Worm (Caenorhabditis elegans) whole organism, early embryonic: ENCODE data around the gene nlp-35.

ENCODE experiments used
- B0310.2 ChIP-seq: sonication (generic microtip); optimal IDR thresholded peaks from 2 replicates; lab custom pipeline; 2016; ENCODE audit warnings: mild to moderate bottlenecking, missing genetic modification characterization, missing compliant biosample characterization
- F13C5.2 ChIP-seq: sonication (generic microtip); optimal IDR thresholded peaks from 2 replicates; lab custom pipeline; 2017; ENCODE audit warnings: mild to moderate bottlenecking, missing genetic modification characterization, inconsistent platforms, missing compliant biosample characterization
- aly-1 ChIP-seq: sonication (generic microtip); optimal IDR thresholded peaks from 2 replicates; lab custom pipeline; 2016; ENCODE audit warnings: missing genetic modification characterization, missing compliant biosample characterization
- ama-1 ChIP-seq: fragments of 150-350 bp; optimal IDR thresholded peaks from 2 replicates; lab custom pipeline; 2014
- ceh-13 ChIP-seq: fragments of 200-800 bp; sonication (Bioruptor generic); optimal IDR thresholded peaks from 2 replicates; lab custom pipeline; 2018; ENCODE audit warnings: mild to moderate bottlenecking, missing genetic modification characterization, missing compliant biosample characterization
- ceh-36 ChIP-seq: sonication (generic microtip); optimal IDR thresholded peaks from 2 replicates; lab custom pipeline; 2016; ENCODE audit warnings: missing genetic modification characterization, inconsistent platforms, missing compliant biosample characterization
- ets-7 ChIP-seq: sonication (generic microtip); optimal IDR thresholded peaks from 2 replicates; lab custom pipeline; 2016; ENCODE audit warnings: missing genotype, missing genetic modification characterization, missing compliant biosample characterization
- flt-1 ChIP-seq: fragments of 200-800 bp; sonication (Bioruptor generic); IDR thresholded peaks from 2 replicates; pipeline ENCODE4 v1.3.6; 2022; ENCODE audit warnings: missing genetic modification characterization, missing compliant biosample characterization
- hmbx-1 ChIP-seq: sonication (generic microtip); optimal IDR thresholded peaks from 2 replicates; lab custom pipeline; 2016; ENCODE audit warnings: mild to moderate bottlenecking, missing genetic modification characterization, missing compliant biosample characterization
- hmg-4 ChIP-seq: fragments of 200-800 bp; sonication (Bioruptor generic); optimal IDR thresholded peaks from 2 replicates; lab custom pipeline; 2018; ENCODE audit warnings: mild to moderate bottlenecking, missing genetic modification characterization, missing compliant biosample characterization
- hnd-1 ChIP-seq: sonication (generic microtip); optimal IDR thresholded peaks from 2 replicates; lab custom pipeline; 2016; ENCODE audit warnings: missing genetic modification characterization, missing compliant biosample characterization
- pes-1 ChIP-seq: fragments of 200-800 bp; sonication (Bioruptor generic); IDR thresholded peaks from 2 replicates; pipeline ENCODE4 v1.3.6; 2022; ENCODE audit warnings: missing genetic modification reagents, missing genetic modification characterization, missing compliant biosample characterization
- scrt-1 ChIP-seq: fragments of 200-800 bp; sonication (Bioruptor generic); IDR thresholded peaks from 2 replicates; pipeline ENCODE4 v1.3.6; 2022; ENCODE audit warnings: missing genetic modification characterization, missing compliant biosample characterization
- sea-1 ChIP-seq: fragments of 200-800 bp; sonication (Bioruptor generic); conservative IDR thresholded peaks from 2 replicates; pipeline ENCODE4 v1.3.6; 2022; ENCODE audit warnings: missing genetic modification characterization, missing compliant biosample characterization
- tbx-11 ChIP-seq: fragments of 200-800 bp; sonication (Bioruptor generic); IDR thresholded peaks from 2 replicates; pipeline ENCODE4 v1.3.6; 2022; ENCODE audit warnings: missing genetic modification characterization, missing compliant biosample characterization
- tbx-37 ChIP-seq: fragments of 200-800 bp; sonication (Bioruptor generic); conservative IDR thresholded peaks from 2 replicates; pipeline ENCODE4 v1.3.6; 2022; ENCODE audit warnings: missing genetic modification reagents, missing genetic modification characterization, missing compliant biosample characterization
- tra-4 ChIP-seq: sonication (generic microtip); optimal IDR thresholded peaks from 2 replicates; lab custom pipeline; 2017; ENCODE audit warnings: missing genetic modification characterization, missing compliant biosample characterization

Gene nlp-35

DNA sequence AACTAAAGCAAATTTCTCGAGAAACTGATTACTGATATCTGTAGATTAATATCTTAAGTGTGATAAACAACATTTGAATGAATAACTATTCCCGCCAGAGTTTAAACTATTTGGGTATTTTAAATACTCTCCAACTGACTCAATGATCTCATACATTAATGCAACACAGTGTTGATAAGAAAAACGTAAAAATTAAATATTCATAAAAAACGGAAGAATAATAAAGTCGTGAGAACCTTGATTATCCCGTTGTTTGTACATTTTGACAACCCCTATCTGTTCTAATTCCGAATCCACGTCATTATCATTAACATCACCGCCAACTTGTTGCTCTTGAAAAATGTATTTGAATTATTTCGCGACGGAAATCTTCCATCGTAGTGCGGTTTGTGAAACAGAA, 10.9 kb upstream of the nlp-35 start, which contains the start of gene elo-7:
elo-7 (plus strand) TSS at position 301 of the 400 bp plus-strand sequence.
- TF ChIP-seq flt-1 (GFP tag; lab: Robert Waterston, UW), result no peak
- no peak for TF ChIP-seq aly-1
- TF ChIP-seq tbx-37, result no peak
- TF ChIP-seq pes-1 (GFP tag; lab: Robert Waterston, UW), result no peak
- TF ChIP-seq hmg-4 (GFP tag; lab: Kevin White, UChicago), result no peak
- TF ChIP-seq tbx-11 (GFP tag; lab: Robert Waterston, UW), result no peak
- TF ChIP-seq ama-1, result no peak
- TF ChIP-seq tra-4, result no peak
- no peak for TF ChIP-seq ceh-36 (tag; lab: Kevin White, UChicago)
- no peak for TF ChIP-seq hmbx-1 (tag; lab: Kevin White, UChicago)
- no peak for TF ChIP-seq scrt-1 (GFP tag; lab: Robert Waterston, UW)
- no peak for TF ChIP-seq ets-7
- no peak for TF ChIP-seq F13C5.2 (tag; lab: Kevin White, UChicago)
- TF ChIP-seq ceh-13 (GFP tag; lab: Kevin White, UChicago), result no peak
- TF ChIP-seq B0310.2 (tag; lab: Kevin White, UChicago), result no peak
- TF ChIP-seq sea-1 (GFP tag; lab: Robert Waterston, UW), result no peak
- TF ChIP-seq hnd-1 (tag; lab: Kevin White, UChicago), result no peak

DNA sequence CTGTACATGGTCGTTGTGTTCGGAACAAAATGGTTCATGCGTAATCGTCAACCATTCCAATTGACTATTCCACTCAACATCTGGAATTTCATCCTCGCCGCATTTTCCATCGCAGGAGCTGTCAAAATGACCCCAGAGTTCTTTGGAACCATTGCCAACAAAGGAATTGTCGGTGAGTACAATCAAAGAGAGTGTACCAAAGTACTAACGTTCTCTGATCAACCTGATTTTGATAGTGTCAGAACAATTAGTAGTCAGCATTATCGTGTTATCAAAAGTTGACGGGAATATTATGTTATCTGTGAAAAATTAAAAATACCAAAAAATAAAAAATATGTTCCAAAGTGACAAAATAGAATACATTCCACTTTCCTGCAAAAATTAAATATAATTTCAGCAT, 8.3 kb upstream of the nlp-35 start:
- no peak for TF ChIP-seq tra-4
- TF ChIP-seq F13C5.2 (tag; lab: Kevin White, UChicago), result no peak
- TF ChIP-seq sea-1 (GFP tag; lab: Robert Waterston, UW), result no peak
- TF ChIP-seq B0310.2 (tag; lab: Kevin White, UChicago), result no peak
- TF ChIP-seq flt-1 (GFP tag; lab: Robert Waterston, UW), result no peak
- TF ChIP-seq tbx-11 (GFP tag; lab: Robert Waterston, UW), result no peak
- TF ChIP-seq scrt-1 (GFP tag; lab: Robert Waterston, UW), result no peak
- no peak for TF ChIP-seq pes-1 (GFP tag; lab: Robert Waterston, UW)
- TF ChIP-seq ceh-13 (GFP tag; lab: Kevin White, UChicago), result no peak
- TF ChIP-seq ama-1, result no peak
- TF ChIP-seq hnd-1 (tag; lab: Kevin White, UChicago), result no peak
- TF ChIP-seq hmbx-1 (tag; lab: Kevin White, UChicago), result no peak
- TF ChIP-seq hmg-4 (GFP tag; lab: Kevin White, UChicago), result no peak
- no peak for TF ChIP-seq ceh-36 (tag; lab: Kevin White, UChicago)
- TF ChIP-seq tbx-37, result no peak
- TF ChIP-seq aly-1, result no peak
- TF ChIP-seq ets-7, result no peak

DNA sequence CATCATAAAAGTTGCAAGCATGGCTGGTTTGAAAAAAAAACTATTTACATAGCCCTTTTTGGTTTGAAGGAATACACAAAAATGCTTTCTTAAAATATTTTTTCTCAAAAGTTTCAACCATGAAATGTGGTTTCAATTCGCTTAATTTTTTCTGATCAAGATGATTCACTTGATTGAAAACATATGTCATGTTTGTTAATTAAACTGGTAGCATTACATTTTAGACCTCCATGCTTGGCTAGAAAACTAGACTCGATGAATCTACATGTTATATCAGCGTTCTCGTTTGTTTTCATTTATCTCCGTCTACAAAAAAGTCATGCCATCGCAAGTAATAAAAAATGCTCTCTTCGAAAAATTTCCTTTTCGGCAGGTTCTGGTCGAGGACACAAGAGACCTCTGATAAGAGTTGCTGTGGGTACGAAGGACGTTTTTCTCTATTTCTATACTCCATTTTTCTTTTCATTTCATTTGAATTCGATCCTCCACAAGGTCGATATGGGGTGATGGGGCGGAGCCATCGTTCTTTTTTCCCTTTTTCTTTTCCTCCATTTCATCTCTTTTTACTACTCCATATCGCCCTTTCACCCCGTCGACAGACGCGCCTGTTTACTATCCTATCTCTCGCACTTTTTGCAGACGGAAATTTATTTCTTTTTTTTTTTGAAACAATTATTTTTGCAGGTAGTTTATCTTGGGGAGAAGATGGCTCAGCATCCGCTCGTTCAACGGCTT, 7.1 kb upstream of the nlp-35 start, which contains the start of gene elo-1:
elo-1 (plus strand) TSS at position 685 of the 735 bp plus-strand sequence.
- TF ChIP-seq scrt-1 (GFP tag; lab: Robert Waterston, UW) (no peak), flt-1 (GFP tag; lab: Robert Waterston, UW) (no peak), ceh-36 (tag; lab: Kevin White, UChicago) (no peak)

DNA sequence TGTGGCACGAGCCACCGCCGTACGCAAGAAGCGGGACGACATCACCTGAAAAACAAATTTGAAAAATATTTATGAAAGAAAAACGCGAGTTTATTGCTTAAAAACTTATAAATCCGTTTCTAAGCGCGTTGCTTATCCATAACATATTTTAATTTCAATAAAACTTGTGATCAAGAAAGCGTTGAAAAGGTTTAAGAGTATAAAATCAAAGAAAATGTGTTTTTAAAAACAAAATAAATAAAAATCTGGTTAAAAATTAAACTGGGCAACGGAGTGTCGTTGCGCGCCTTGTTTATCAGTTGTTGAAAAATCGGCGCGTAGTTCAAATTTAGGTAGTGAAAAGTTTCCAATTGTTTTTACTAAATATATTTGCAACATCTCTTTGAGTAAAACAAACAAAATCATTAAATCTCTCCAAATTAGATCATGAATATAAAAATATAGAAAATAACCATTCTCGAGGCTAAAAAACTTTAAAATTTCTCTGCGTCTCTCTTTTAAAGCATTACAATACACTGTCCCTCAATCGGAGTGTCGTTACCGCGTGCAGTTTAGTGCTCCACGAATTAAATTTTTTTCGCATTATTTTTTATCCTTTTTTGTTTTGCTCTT, 6.2 kb upstream of the nlp-35 start, which contains the start of gene ndua-5:
ndua-5 (minus strand) TSS at position 51 of the 612 bp plus-strand sequence.
- TF ChIP-seq aly-1 (no peak), F13C5.2 (tag; lab: Kevin White, UChicago) (peak; percentile 11)

DNA sequence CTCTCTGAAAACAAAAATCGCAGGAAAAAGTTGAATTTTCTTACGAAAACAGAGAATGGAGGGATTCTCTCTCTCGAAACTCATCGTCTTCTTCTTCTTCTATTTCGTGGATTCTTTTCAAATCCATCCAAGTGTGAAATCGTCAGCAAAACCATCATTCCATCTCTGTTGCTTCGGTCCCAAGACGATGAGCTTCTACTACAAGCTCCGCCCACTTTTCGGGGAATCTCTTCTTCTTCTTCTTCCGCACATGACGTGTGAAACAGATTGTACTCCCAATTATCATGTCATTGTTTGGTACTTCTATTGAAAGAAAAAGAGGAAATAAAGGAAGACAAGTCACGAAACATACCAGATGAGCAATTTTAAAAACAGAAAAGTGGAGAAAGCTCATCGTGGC, 4.4 kb upstream of the nlp-35 start:
- TF ChIP-seq tbx-11 (GFP tag; lab: Robert Waterston, UW), result no peak

DNA sequence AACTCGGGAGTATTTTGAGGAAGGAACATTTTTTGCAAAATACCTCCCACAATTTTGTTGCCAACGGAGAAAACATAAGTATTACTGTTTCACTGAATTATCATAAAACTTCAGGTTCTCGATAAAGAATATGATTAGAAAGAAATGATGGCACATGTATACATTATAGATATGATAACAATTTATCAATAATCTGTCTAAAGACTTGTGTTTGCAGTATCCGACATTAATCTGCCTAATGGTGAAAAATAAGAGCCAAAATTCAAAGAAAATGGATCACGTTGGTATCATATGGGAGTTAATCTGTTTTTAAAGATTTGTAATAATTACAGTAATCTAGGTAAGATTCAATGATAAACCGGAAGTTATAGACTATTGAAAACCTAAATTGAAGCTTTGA, 1.9 kb upstream of the nlp-35 start:
- no peak for TF ChIP-seq ceh-36 (tag; lab: Kevin White, UChicago)
- no peak for TF ChIP-seq ets-7
- TF ChIP-seq F13C5.2 (tag; lab: Kevin White, UChicago), result no peak
- no peak for TF ChIP-seq tbx-11 (GFP tag; lab: Robert Waterston, UW)
- no peak for TF ChIP-seq hnd-1 (tag; lab: Kevin White, UChicago)
- TF ChIP-seq aly-1, result no peak
- no peak for TF ChIP-seq B0310.2 (tag; lab: Kevin White, UChicago)
- TF ChIP-seq hmg-4 (GFP tag; lab: Kevin White, UChicago), result no peak
- TF ChIP-seq tbx-37, result no peak
- TF ChIP-seq pes-1 (GFP tag; lab: Robert Waterston, UW), result no peak
- TF ChIP-seq hmbx-1 (tag; lab: Kevin White, UChicago), result no peak

DNA sequence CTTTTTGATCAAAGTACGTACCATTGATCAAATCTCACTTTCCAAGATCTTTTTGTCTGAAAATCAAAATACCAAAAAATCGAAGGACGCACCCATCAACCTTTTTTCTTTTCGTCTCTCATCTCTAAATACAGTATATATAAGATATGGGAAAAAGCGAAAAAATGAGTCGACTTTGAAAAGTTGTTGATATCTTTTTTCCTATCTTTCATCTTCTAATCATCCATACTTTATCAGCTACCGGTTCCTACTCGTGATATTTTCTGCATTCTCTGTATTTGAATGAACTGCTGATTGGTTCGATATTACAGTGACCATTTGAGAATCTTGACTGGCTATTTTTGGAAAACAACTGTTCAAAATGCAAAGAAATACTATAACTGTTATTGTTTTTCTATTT, 1.9 kb downstream of the nlp-35 start, which contains the start of gene C33A12.19:
C33A12.19 (plus strand) TSS at position 169 of the 400 bp plus-strand sequence.
- TF ChIP-seq scrt-1 (GFP tag; lab: Robert Waterston, UW), result no peak
- TF ChIP-seq ceh-13 (GFP tag; lab: Kevin White, UChicago), result no peak
- no peak for TF ChIP-seq tra-4
- TF ChIP-seq tbx-37, result no peak
- TF ChIP-seq ceh-36 (tag; lab: Kevin White, UChicago), result no peak
- TF ChIP-seq hmbx-1 (tag; lab: Kevin White, UChicago), result no peak

DNA sequence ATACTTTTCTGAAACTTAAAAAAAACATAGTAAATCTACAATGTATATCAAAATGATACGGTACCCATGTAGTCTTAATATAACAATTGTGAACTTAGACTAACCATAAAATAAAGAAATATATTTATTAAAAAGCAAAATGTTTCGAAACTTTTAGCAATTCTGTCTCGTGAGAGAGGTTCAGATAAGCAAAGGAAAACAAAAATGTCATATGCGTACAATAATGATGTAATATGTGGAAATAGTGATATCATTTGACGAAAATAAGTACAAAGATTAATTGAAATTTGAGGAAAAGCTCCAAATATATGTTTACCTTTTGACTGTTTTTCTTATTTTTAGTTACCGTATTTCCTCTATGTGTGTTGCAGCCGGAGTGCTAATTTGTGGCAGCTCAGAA, 4.6 kb downstream of the nlp-35 start:
- no peak for TF ChIP-seq ets-7
- TF ChIP-seq hnd-1 (tag; lab: Kevin White, UChicago), result no peak
- no peak for TF ChIP-seq hmbx-1 (tag; lab: Kevin White, UChicago)
- TF ChIP-seq F13C5.2 (tag; lab: Kevin White, UChicago), result no peak
- TF ChIP-seq pes-1 (GFP tag; lab: Robert Waterston, UW), result no peak
- no peak for TF ChIP-seq ama-1
- TF ChIP-seq ceh-13 (GFP tag; lab: Kevin White, UChicago), result no peak
- no peak for TF ChIP-seq hmg-4 (GFP tag; lab: Kevin White, UChicago)
- TF ChIP-seq B0310.2 (tag; lab: Kevin White, UChicago), result no peak
- no peak for TF ChIP-seq sea-1 (GFP tag; lab: Robert Waterston, UW)
- no peak for TF ChIP-seq ceh-36 (tag; lab: Kevin White, UChicago)
- TF ChIP-seq scrt-1 (GFP tag; lab: Robert Waterston, UW), result no peak
- TF ChIP-seq tbx-37, result no peak
